Fruit fly (Drosophila melanogaster): Measurements from ENCODE around the gene Nep7.
"Not testable (repeated sequence)": the region's sequence is repeated elsewhere in the genome, so short reads cannot be mapped to it uniquely, and the experiment has no call there.

The Nep7 gene

dm6 chr3R:27953890-27954289 is 827 bp upstream of the Nep7 start, which contains the start of gene CG4951:
Gene CG4951, minus strand, starts transcription at chr3R:27954112.
- TF ChIP-seq Rel (GFP tag; optimal IDR thresholded peaks at IDR 0.05) = no peak
- TF ChIP-seq Rel (tag; optimal IDR thresholded peaks at IDR 0.05) = no peak
- no peak for TF ChIP-seq dmrt93B (GFP tag; optimal IDR thresholded peaks at IDR 0.05)
- TF ChIP-seq Hr78 (GFP tag; optimal IDR thresholded peaks at IDR 0.05) = no peak
- no peak for TF ChIP-seq jim (GFP tag; optimal IDR thresholded peaks at IDR 0.05)
- no peak for TF ChIP-seq CrebA (GFP tag; optimal IDR thresholded peaks at IDR 0.05; ENCODE audit: borderline replicate concordance)
- TF ChIP-seq psq (GFP tag; optimal IDR thresholded peaks at IDR 0.05) = no peak
- no peak for TF ChIP-seq foxo (GFP tag; optimal IDR thresholded peaks at IDR 0.05)
- no peak for TF ChIP-seq GATAd (GFP tag; optimal IDR thresholded peaks at IDR 0.05)
- TF ChIP-seq rgr (GFP tag; optimal IDR thresholded peaks at IDR 0.05) = no peak
- no peak for TF ChIP-seq dl (GFP tag; optimal IDR thresholded peaks at IDR 0.05; ENCODE audit: insufficient read depth in 1 of 2, partially characterized antibody in 2 of 2)
- no peak for TF ChIP-seq Jra (GFP tag; optimal IDR thresholded peaks at IDR 0.05)
- TF ChIP-seq CG9705 (GFP tag; optimal IDR thresholded peaks at IDR 0.05) = no peak
- TF ChIP-seq brk (GFP tag; optimal IDR thresholded peaks at IDR 0.05) = no peak
- no peak for TF ChIP-seq Dfd (GFP tag; optimal IDR thresholded peaks at IDR 0.05)
- no peak for TF ChIP-seq Vsx2 (GFP tag; optimal IDR thresholded peaks at IDR 0.05; ENCODE audit: partially characterized antibody)
- no peak for TF ChIP-seq Dif (GFP tag; optimal IDR thresholded peaks at IDR 0.05; ENCODE audit: partially characterized antibody)
- TF ChIP-seq sv (GFP tag; optimal IDR thresholded peaks at IDR 0.05) = no peak

- TF ChIP-seq dmrt93B (GFP tag; optimal IDR thresholded peaks at IDR 0.05) = no peak
- TF ChIP-seq HLH106 (tag; optimal IDR thresholded peaks at IDR 0.05) = no peak
- no peak for TF ChIP-seq sv (GFP tag; optimal IDR thresholded peaks at IDR 0.05)
- no peak for TF ChIP-seq Sp1 (GFP tag; optimal IDR thresholded peaks at IDR 0.05)
- TF ChIP-seq foxo (GFP tag; optimal IDR thresholded peaks at IDR 0.05) = no peak
- TF ChIP-seq CG32264 (GFP tag; optimal IDR thresholded peaks at IDR 0.05) = no peak
- no peak for TF ChIP-seq usp (GFP tag; optimal IDR thresholded peaks at IDR 0.05)
- no peak for TF ChIP-seq Dfd (GFP tag; optimal IDR thresholded peaks at IDR 0.05)
Observed at dm6 chr3R:27957967-27958366, 3.2 kb downstream of the Nep7 start.

dm6 chr3R:27959145-27959544 is 4.4 kb downstream of the Nep7 start, which contains the start of the genes CG42487 and CG4884:
Gene CG42487, minus strand, starts transcription at chr3R:27959245.
Gene CG4884, minus strand, starts transcription at chr3R:27959245.
- not testable (repeated sequence) for TF ChIP-seq dmrt93B, CG32264, ey (GFP tag; optimal IDR thresholded peaks at IDR 0.05)

dm6 chr3R:27960473-27960872 is 5.8 kb downstream of the Nep7 start, which contains the start of gene CG31253:
Gene CG31253, minus strand, starts transcription at chr3R:27960573.
- TF ChIP-seq brk, Abd-B, sv (GFP tag; optimal IDR thresholded peaks at IDR 0.05): not testable (repeated sequence)

- TF ChIP-seq br, woc, h (GFP tag; optimal IDR thresholded peaks at IDR 0.05): not testable (repeated sequence)
Observed at dm6 chr3R:27963119-27963518, 8.4 kb downstream of the Nep7 start, which contains the start of the genes CG31131 and CG4849. Gene CG31131, minus strand, starts transcription at chr3R:27963219. Gene CG4849, plus strand, starts transcription at chr3R:27963415.

dm6 chr3R:27986794-27987193 is 32.1 kb downstream of the Nep7 start:
- TF ChIP-seq dsf (GFP tag; optimal IDR thresholded peaks at IDR 0.05; ENCODE audit: borderline replicate concordance) = no peak
- no peak for TF ChIP-seq rgr (GFP tag; optimal IDR thresholded peaks at IDR 0.05)
- no peak for TF ChIP-seq GATAd (GFP tag; optimal IDR thresholded peaks at IDR 0.05)
- no peak for TF ChIP-seq ey (GFP tag; optimal IDR thresholded peaks at IDR 0.05)
- no peak for TF ChIP-seq tai (GFP tag; optimal IDR thresholded peaks at IDR 0.05)
- no peak for TF ChIP-seq OdsH (GFP tag; optimal IDR thresholded peaks at IDR 0.05)
- no peak for TF ChIP-seq CrebA (GFP tag; optimal IDR thresholded peaks at IDR 0.05; ENCODE audit: borderline replicate concordance)
- no peak for TF ChIP-seq br (GFP tag; optimal IDR thresholded peaks at IDR 0.05)

All from whole organism, wandering third instar larva.